Fruit fly (Drosophila melanogaster) whole organism, embryonic: ENCODE results near the gene CG32985.

Experiments
- Abd-B ChIP-seq: fragments of 200-800 bp; sonication (Bioruptor generic); optimal IDR thresholded peaks from 2 replicates; lab custom pipeline; 2018; ENCODE audit warnings: missing biosample characterization, mild to moderate bottlenecking, missing genetic modification characterization, moderate library complexity
- Atf3 ChIP-seq: fragments of 200-800 bp; sonication (Bioruptor generic); optimal IDR thresholded peaks from 3 replicates; lab custom pipeline; 2016; ENCODE audit warnings: missing biosample characterization, missing genetic modification characterization
- Blimp-1 ChIP-seq: fragments of 200-800 bp; sonication (Bioruptor generic); optimal IDR thresholded peaks from 3 replicates; lab custom pipeline; 2018; ENCODE audit warnings: missing biosample characterization, missing genetic modification characterization, mild to moderate bottlenecking, moderate library complexity, missing genetic modification reagents
- CG10654 ChIP-seq: fragments of 200-800 bp; sonication (Bioruptor generic); optimal IDR thresholded peaks from 2 replicates; lab custom pipeline; 2016; ENCODE audit warnings: missing biosample characterization, missing genetic modification characterization
- CG11456 ChIP-seq: fragments of 200-800 bp; sonication (Bioruptor generic); IDR thresholded peaks from 3 replicates; pipeline ENCODE4 v1.3.6; 2022; ENCODE audit warnings: missing biosample characterization, missing genetic modification characterization
- CG15269 ChIP-seq: fragments of 200-800 bp; sonication (Bioruptor generic); optimal IDR thresholded peaks from 2 replicates; lab custom pipeline; 2018; ENCODE audit warnings: missing biosample characterization, mild to moderate bottlenecking, missing genetic modification characterization, moderate library complexity
- CG15601 ChIP-seq: fragments of 200-800 bp; sonication (Bioruptor generic); optimal IDR thresholded peaks from 3 replicates; lab custom pipeline; 2019; ENCODE audit warnings: missing biosample characterization, mild to moderate bottlenecking, missing genetic modification characterization, moderate library complexity
- CG1602 ChIP-seq: fragments of 200-800 bp; sonication (Bioruptor generic); optimal IDR thresholded peaks from 3 replicates; lab custom pipeline; 2016; ENCODE audit warnings: missing biosample characterization, missing genetic modification characterization
- CG1647 ChIP-seq: fragments of 200-800 bp; sonication (Bioruptor generic); optimal IDR thresholded peaks from 3 replicates; lab custom pipeline; 2016; ENCODE audit warnings: missing biosample characterization, missing genetic modification characterization
- CG16863 ChIP-seq: fragments of 200-800 bp; sonication (Bioruptor generic); optimal IDR thresholded peaks from 3 replicates; lab custom pipeline; 2016; ENCODE audit warnings: missing biosample characterization, missing genetic modification characterization
- CG17802 ChIP-seq: fragments of 200-800 bp; sonication (Bioruptor generic); optimal IDR thresholded peaks from 2 replicates; lab custom pipeline; 2018; ENCODE audit warnings: missing biosample characterization, mild to moderate bottlenecking, missing genetic modification characterization, moderate library complexity
- CG2875 ChIP-seq: fragments of 200-800 bp; sonication (Bioruptor generic); optimal IDR thresholded peaks from 2 replicates; lab custom pipeline; 2017; ENCODE audit warnings: missing biosample characterization, mild to moderate bottlenecking, missing genetic modification characterization, missing genetic modification reagents
- CG3281 ChIP-seq: fragments of 200-800 bp; sonication (Bioruptor generic); optimal IDR thresholded peaks from 3 replicates; lab custom pipeline; 2017; ENCODE audit warnings: missing biosample characterization, mild to moderate bottlenecking, missing genetic modification characterization
- CG6254 ChIP-seq: fragments of 200-800 bp; sonication (Bioruptor generic); optimal IDR thresholded peaks from 3 replicates; lab custom pipeline; 2017; ENCODE audit warnings: mild to moderate bottlenecking, missing biosample characterization, missing genetic modification reagents, missing genetic modification characterization
- Dbx ChIP-seq: fragments of 200-800 bp; sonication (Bioruptor generic); IDR thresholded peaks from 3 replicates; pipeline ENCODE4 v1.3.6; 2022; ENCODE audit warnings: missing biosample characterization, missing genetic modification characterization
- Dref ChIP-seq: fragments of 200-800 bp; sonication (Bioruptor generic); IDR thresholded peaks from 2 replicates; pipeline ENCODE4 v1.3.6; 2022; ENCODE audit warnings: missing biosample characterization, missing genetic modification characterization
- Fer2 ChIP-seq: fragments of 200-800 bp; sonication (Bioruptor generic); optimal IDR thresholded peaks from 2 replicates; lab custom pipeline; 2018; ENCODE audit warnings: missing biosample characterization, mild to moderate bottlenecking, missing genetic modification characterization, moderate library complexity
- Fer3 ChIP-seq: fragments of 200-800 bp; sonication (Bioruptor generic); optimal IDR thresholded peaks from 2 replicates; lab custom pipeline; 2018; ENCODE audit warnings: missing biosample characterization, mild to moderate bottlenecking, missing genetic modification characterization, moderate library complexity
- Max ChIP-seq: fragments of 200-800 bp; sonication (Bioruptor generic); optimal IDR thresholded peaks from 2 replicates; lab custom pipeline; 2016; ENCODE audit warnings: missing biosample characterization, mild to moderate bottlenecking, missing genetic modification characterization
- Med ChIP-seq: fragments of 200-800 bp; sonication (Bioruptor generic); peaks from one replicate; lab custom pipeline; 2016; ENCODE audit warnings: missing biosample characterization, missing genetic modification characterization, mild to moderate bottlenecking, inconsistent platforms, moderate library complexity
- NC2β ChIP-seq: fragments of 200-800 bp; sonication (Bioruptor generic); optimal IDR thresholded peaks from 2 replicates; lab custom pipeline; 2016; ENCODE audit warnings: missing biosample characterization, missing genetic modification characterization
- PHDP ChIP-seq: fragments of 200-800 bp; sonication (Bioruptor generic); optimal IDR thresholded peaks from 3 replicates; lab custom pipeline; 2018; ENCODE audit warnings: missing biosample characterization, mild to moderate bottlenecking, missing genetic modification characterization, moderate library complexity
- Sry-δ ChIP-seq: fragments of 200-800 bp; sonication (Bioruptor generic); optimal IDR thresholded peaks from 2 replicates; lab custom pipeline; 2016; ENCODE audit warnings: missing biosample characterization, missing genetic modification characterization
- Stat92E ChIP-seq, 3 experiments: fragments of >200 bp in 2 of 3; fragments of 200-800 bp in 1 of 3; sonication (Bioruptor generic) in 1 of 3; optimal IDR thresholded peaks; 2 replicates each; lab custom pipeline; 2017 to 2019; ENCODE audit warnings: missing biosample characterization in 3 of 3, missing genetic modification characterization in 3 of 3, mild to moderate bottlenecking in 1 of 3, moderate library complexity in 1 of 3
- aop ChIP-seq: fragments of 200-800 bp; sonication (Bioruptor generic); IDR thresholded peaks from 2 replicates; pipeline ENCODE4 v1.3.6; 2022; ENCODE audit warnings: missing biosample characterization, missing genetic modification characterization
- ash1 ChIP-seq: fragments of 200-800 bp; sonication (Bioruptor generic); optimal IDR thresholded peaks from 2 replicates; lab custom pipeline; 2018; ENCODE audit warnings: missing biosample characterization, mild to moderate bottlenecking, missing genetic modification characterization
- bab2 ChIP-seq: fragments of 200-800 bp; sonication (Bioruptor generic); optimal IDR thresholded peaks from 2 replicates; lab custom pipeline; 2016; ENCODE audit warnings: missing biosample characterization, missing genetic modification characterization
- cg ChIP-seq: fragments of 200-800 bp; sonication (Bioruptor generic); optimal IDR thresholded peaks from 3 replicates; lab custom pipeline; 2019; ENCODE audit warnings: missing biosample characterization, mild to moderate bottlenecking, missing genetic modification characterization, moderate library complexity
- cwo ChIP-seq: fragments of 200-800 bp; sonication (Bioruptor generic); optimal IDR thresholded peaks from 3 replicates; lab custom pipeline; 2017; ENCODE audit warnings: missing biosample characterization, missing genetic modification characterization, mild to moderate bottlenecking, moderate library complexity, missing genetic modification reagents
- dpn ChIP-seq, 2 experiments: fragments of 200-800 bp; sonication (Bioruptor generic); optimal IDR thresholded peaks; 3 replicates each; lab custom pipeline; 2016; ENCODE audit warnings: missing biosample characterization in 2 of 2, missing genetic modification characterization in 2 of 2
- ems ChIP-seq: fragments of 200-800 bp; sonication (Bioruptor generic); optimal IDR thresholded peaks from 3 replicates; lab custom pipeline; 2016; ENCODE audit warnings: missing biosample characterization, missing genetic modification characterization
- fd96Cb ChIP-seq: fragments of 200-800 bp; sonication (Bioruptor generic); optimal IDR thresholded peaks from 2 replicates; lab custom pipeline; 2018; ENCODE audit warnings: missing biosample characterization, mild to moderate bottlenecking, missing genetic modification characterization, moderate library complexity
- grau ChIP-seq: fragments of 200-800 bp; optimal IDR thresholded peaks from 3 replicates; lab custom pipeline; 2019; ENCODE audit warnings: missing biosample characterization, mild to moderate bottlenecking, missing genetic modification characterization, moderate library complexity
- gsb-n ChIP-seq: fragments of 200-800 bp; sonication (Bioruptor generic); optimal IDR thresholded peaks from 3 replicates; lab custom pipeline; 2018; ENCODE audit warnings: missing biosample characterization, mild to moderate bottlenecking, missing genetic modification characterization
- hkb ChIP-seq, 2 experiments: fragments of 200-800 bp in 1 of 2; fragments of >200 bp in 1 of 2; sonication (Bioruptor generic) in 1 of 2; IDR thresholded peaks in 1 of 2; optimal IDR thresholded peaks in 1 of 2; 2 replicates each; pipeline versions ENCODE4 v1.3.6 to Lab custom; 2017 to 2022; ENCODE audit warnings: missing biosample characterization in 1 of 2, missing genetic modification characterization in 1 of 2
- inv ChIP-seq: fragments of 200-800 bp; sonication (Bioruptor generic); IDR thresholded peaks from 2 replicates; pipeline ENCODE4 v1.3.6; 2022; ENCODE audit warnings: missing biosample characterization, missing genetic modification characterization; ENCODE audit not compliant: partially characterized antibody
- klu ChIP-seq: fragments of 200-800 bp; sonication (Bioruptor generic); IDR thresholded peaks from 2 replicates; pipeline ENCODE4 v1.3.6; 2022; ENCODE audit warnings: missing biosample characterization, missing genetic modification characterization
- lbe ChIP-seq: fragments of 200-800 bp; sonication (Bioruptor generic); optimal IDR thresholded peaks from 2 replicates; lab custom pipeline; 2016; ENCODE audit warnings: missing biosample characterization, mild to moderate bottlenecking, missing genetic modification characterization
- lmd ChIP-seq: fragments of 200-800 bp; sonication (Bioruptor generic); IDR thresholded peaks from 2 replicates; pipeline ENCODE4 v1.3.6; 2022; ENCODE audit warnings: missing biosample characterization, missing genetic modification characterization
- mam ChIP-seq: fragments of 200-800 bp; sonication (Bioruptor generic); optimal IDR thresholded peaks from 3 replicates; lab custom pipeline; 2016; ENCODE audit warnings: missing biosample characterization, missing genetic modification characterization
- nmo ChIP-seq: fragments of 200-800 bp; sonication (Bioruptor generic); optimal IDR thresholded peaks from 2 replicates; lab custom pipeline; 2018; ENCODE audit warnings: missing biosample characterization, mild to moderate bottlenecking, missing genetic modification characterization, moderate library complexity
- odd ChIP-seq: fragments of 200-800 bp; sonication (Bioruptor generic); optimal IDR thresholded peaks from 2 replicates; lab custom pipeline; 2017; ENCODE audit warnings: missing biosample characterization, mild to moderate bottlenecking, missing genetic modification characterization
- onecut ChIP-seq: fragments of 200-800 bp; sonication (Bioruptor generic); IDR thresholded peaks from 2 replicates; pipeline ENCODE4 v1.3.6; 2022; ENCODE audit warnings: missing biosample characterization, missing genetic modification characterization
- org-1 ChIP-seq: fragments of 200-800 bp; sonication (Bioruptor generic); optimal IDR thresholded peaks from 2 replicates; lab custom pipeline; 2017; ENCODE audit warnings: missing biosample characterization, missing genetic modification characterization
- otp ChIP-seq: fragments of 200-800 bp; sonication (Bioruptor generic); IDR thresholded peaks from 3 replicates; pipeline ENCODE4, ENCODE4 v1.3.6; 2022; ENCODE audit warnings: missing biosample characterization, missing genetic modification characterization
- pho ChIP-seq: fragments of 200-800 bp; sonication (Bioruptor generic); optimal IDR thresholded peaks from 2 replicates; lab custom pipeline; 2016; ENCODE audit warnings: missing biosample characterization, missing genetic modification characterization
- slou ChIP-seq: fragments of 200-800 bp; sonication (Bioruptor generic); optimal IDR thresholded peaks from 3 replicates; lab custom pipeline; 2016; ENCODE audit warnings: missing biosample characterization, missing genetic modification characterization
- sqz ChIP-seq: fragments of 200-800 bp; sonication (Bioruptor generic); optimal IDR thresholded peaks from 3 replicates; lab custom pipeline; 2018; ENCODE audit warnings: missing biosample characterization, mild to moderate bottlenecking, missing genetic modification characterization
- tap ChIP-seq: fragments of 200-800 bp; optimal IDR thresholded peaks from 3 replicates; lab custom pipeline; 2019; ENCODE audit warnings: missing biosample characterization, mild to moderate bottlenecking, missing genetic modification characterization, moderate library complexity
- usp ChIP-seq: fragments of >200 bp; optimal IDR thresholded peaks from 2 replicates; lab custom pipeline; 2017; ENCODE audit warnings: missing biosample characterization, missing genetic modification characterization

Gene CG32985

dm6 chr2L:8937003-8937402, 25.3 kb upstream of the CG32985 start, which contains the start of gene Tsp29Fb (continued):
- TF ChIP-seq onecut (GFP tag; lab: Robert Waterston, UW) = peak; percentile 31
- peak; percentile 31 for TF ChIP-seq CG16863 (GFP tag; lab: Kevin White, UChicago)
- peak; percentile 47 for TF ChIP-seq Abd-B
- peak; percentile 60 for TF ChIP-seq pho
- peak; percentile 79 for TF ChIP-seq PHDP (tag; lab: Kevin White, UChicago)
- peak; percentile 87 for TF ChIP-seq grau (tag; lab: Kevin White, UChicago)
- TF ChIP-seq hkb (optimal IDR thresholded peaks at IDR 0.05; lab: Kevin White, UChicago) = no peak
- peak; percentile 83 for TF ChIP-seq hkb (GFP tag; IDR thresholded peaks at IDR 0.05; lab: Robert Waterston, UW)
- TF ChIP-seq CG2875 = peak; percentile 7
- no peak for TF ChIP-seq aop (GFP tag; lab: Robert Waterston, UW)
- TF ChIP-seq org-1 (GFP tag; lab: Kevin White, UChicago) = peak; percentile 71
- TF ChIP-seq Dref (GFP tag; lab: Robert Waterston, UW) = no peak
- no peak for TF ChIP-seq ash1
- peak; percentile 63; the same call in 2 of the 3 replicates for TF ChIP-seq CG11456 (GFP tag; lab: Robert Waterston, UW)
- TF ChIP-seq sqz (GFP tag; lab: Kevin White, UChicago) = no peak
- peak; percentile 45 for TF ChIP-seq NC2β (GFP tag; lab: Kevin White, UChicago)
- TF ChIP-seq CG15601 (tag; lab: Kevin White, UChicago) = peak; percentile 17
- peak; percentile 73 for TF ChIP-seq Blimp-1 (GFP tag; lab: Kevin White, UChicago)
- peak; percentile 7 for TF ChIP-seq Sry-δ (GFP tag; lab: Kevin White, UChicago)
- TF ChIP-seq Fer2 (tag; lab: Kevin White, UChicago) = peak; percentile 55
- peak; percentile 52; the same call in 1 of the 2 replicates for TF ChIP-seq klu (GFP tag; lab: Robert Waterston, UW)
- TF ChIP-seq CG17802 (tag; lab: Kevin White, UChicago) = no peak
- peak; percentile 56 for TF ChIP-seq CG10654 (GFP tag; lab: Kevin White, UChicago)
- peak; percentile 86 for TF ChIP-seq Fer3 (tag; lab: Kevin White, UChicago)
- peak; percentile 72 for TF ChIP-seq Dbx (GFP tag; lab: Robert Waterston, UW)
- peak; percentile 48 for TF ChIP-seq ems
- peak; percentile 62 for TF ChIP-seq odd (GFP tag; lab: Kevin White, UChicago)
- no peak for TF ChIP-seq usp (GFP tag; lab: Kevin White, UChicago)
- TF ChIP-seq slou (GFP tag; lab: Kevin White, UChicago) = no peak
- no peak for TF ChIP-seq CG6254
- TF ChIP-seq bab2 (GFP tag; lab: Kevin White, UChicago) = peak; percentile 65
- peak; percentile 69 for TF ChIP-seq tap (tag; lab: Kevin White, UChicago)
- TF ChIP-seq lmd (GFP tag; lab: Robert Waterston, UW) = peak; percentile 75
- peak; percentile 40 for TF ChIP-seq lbe
- TF ChIP-seq nmo (GFP tag; lab: Kevin White, UChicago) = peak; percentile 77
- TF ChIP-seq CG1647 (GFP tag; lab: Kevin White, UChicago) = peak; percentile 9
- no peak for TF ChIP-seq inv (GFP tag; lab: Robert Waterston, UW)
- TF ChIP-seq CG15269 (tag; lab: Kevin White, UChicago) = peak; percentile 88
- no peak for TF ChIP-seq cg
- peak; percentile 46 for TF ChIP-seq Max (GFP tag; lab: Kevin White, UChicago)
- TF ChIP-seq fd96Cb = peak; percentile 75
- TF ChIP-seq gsb-n = peak; percentile 49
- TF ChIP-seq dpn (GFP tag; optimal IDR thresholded peaks at IDR 0.05; lab: Kevin White, UChicago) = peak; percentile 45 to 65
- TF ChIP-seq CG1602 (GFP tag; lab: Kevin White, UChicago) = peak; percentile 49
- TF ChIP-seq otp = no peak
- peak; percentile 85 for TF ChIP-seq CG3281 (GFP tag; lab: Kevin White, UChicago)
- TF ChIP-seq mam (GFP tag; lab: Kevin White, UChicago) = peak; percentile 61
- TF ChIP-seq Stat92E (GFP tag; optimal IDR thresholded peaks at IDR 0.05; lab: Kevin White, UChicago) = no peak
- TF ChIP-seq Atf3 (GFP tag; lab: Kevin White, UChicago) = no peak
- TF ChIP-seq Med (GFP tag; lab: Kevin White, UChicago) = peak; percentile 89
- peak; percentile 84 for TF ChIP-seq cwo (GFP tag; lab: Kevin White, UChicago)
